Fruit fly (Drosophila melanogaster) whole organism, wandering third instar larva: ENCODE measurements around the gene Ir75b.
"Not testable (repeated sequence)": the region's sequence is repeated elsewhere in the genome, so short reads cannot be mapped to it uniquely, and the experiment has no call there.

Experiments used
- Abd-B ChIP-seq: fragments of >200 bp; optimal IDR thresholded peaks from 2 replicates; lab custom pipeline; 2017; ENCODE audit warnings: missing biosample characterization, missing genetic modification characterization
- CG32264 ChIP-seq: fragments of 200-800 bp; sonication (Bioruptor generic); optimal IDR thresholded peaks from 2 replicates; lab custom pipeline; 2016; ENCODE audit warnings: missing biosample characterization, missing genetic modification characterization
- CG9705 ChIP-seq: fragments of 200-800 bp; sonication (Bioruptor generic); optimal IDR thresholded peaks from 2 replicates; lab custom pipeline; 2018; ENCODE audit warnings: missing biosample characterization, mild to moderate bottlenecking, missing genetic modification characterization
- CrebA ChIP-seq: fragments of 200-800 bp; sonication (Bioruptor generic); optimal IDR thresholded peaks from 2 replicates; lab custom pipeline; 2016; ENCODE audit warnings: missing biosample characterization, mild to moderate bottlenecking, missing genetic modification characterization, borderline replicate concordance
- GATAd ChIP-seq: sonication (Bioruptor generic); optimal IDR thresholded peaks from 2 replicates; lab custom pipeline; 2016; ENCODE audit warnings: missing biosample characterization, missing genetic modification characterization
- HLH106 ChIP-seq: fragments of 200-800 bp; optimal IDR thresholded peaks from 3 replicates; lab custom pipeline; 2019; ENCODE audit warnings: missing biosample characterization, mild to moderate bottlenecking, missing genetic modification characterization, moderate library complexity
- Hnf4 ChIP-seq: fragments of 200-800 bp; sonication (Bioruptor generic); optimal IDR thresholded peaks from 2 replicates; lab custom pipeline; 2016; ENCODE audit warnings: missing biosample characterization, mild to moderate bottlenecking, missing genetic modification characterization
- Hr83 ChIP-seq: fragments of 200-300 bp; sonication (Bioruptor generic); optimal IDR thresholded peaks from 2 replicates; lab custom pipeline; 2016; ENCODE audit warnings: missing biosample characterization, mild to moderate bottlenecking, missing genetic modification characterization, moderate library complexity; ENCODE audit not compliant: poor library complexity, severe bottlenecking
- Jra ChIP-seq: sonication (Bioruptor generic); optimal IDR thresholded peaks from 2 replicates; lab custom pipeline; 2016; ENCODE audit warnings: missing biosample characterization, missing genetic modification characterization
- Mio ChIP-seq: sonication (Bioruptor generic); optimal IDR thresholded peaks from 2 replicates; lab custom pipeline; 2016; ENCODE audit warnings: missing biosample characterization, missing genetic modification characterization
- Myc ChIP-seq: fragments of >200 bp; optimal IDR thresholded peaks from 2 replicates; lab custom pipeline; 2017
- N ChIP-seq: fragments of >200 bp; optimal IDR thresholded peaks from 2 replicates; lab custom pipeline; 2018; ENCODE audit warnings: missing biosample characterization, missing external identifiers, missing genetic modification characterization
- OdsH ChIP-seq: fragments of 200-800 bp; sonication (Bioruptor generic); optimal IDR thresholded peaks from 2 replicates; lab custom pipeline; 2016; ENCODE audit warnings: missing biosample characterization, mild to moderate bottlenecking, missing genetic modification characterization
- Rel ChIP-seq, 2 experiments: fragments of 200-800 bp; sonication (Bioruptor generic) in 1 of 2; optimal IDR thresholded peaks; 2 replicates in 1 of 2; 3 replicates in 1 of 2; lab custom pipeline; 2016 to 2019; ENCODE audit warnings: mild to moderate bottlenecking in 2 of 2, missing biosample characterization in 2 of 2, missing genetic modification characterization in 2 of 2, moderate library complexity in 1 of 2
- Sp1 ChIP-seq: fragments of 200-800 bp; sonication (Bioruptor generic); optimal IDR thresholded peaks from 3 replicates; lab custom pipeline; 2019; ENCODE audit warnings: missing biosample characterization, mild to moderate bottlenecking, missing genetic modification characterization, moderate library complexity
- br ChIP-seq: fragments of 200-800 bp; sonication (Bioruptor generic); optimal IDR thresholded peaks from 2 replicates; lab custom pipeline; 2016; ENCODE audit warnings: missing biosample characterization, missing genetic modification characterization
- dl ChIP-seq, 2 experiments: fragments of 175-275, 200-275 bp in 1 of 2; fragments of 200-275 bp in 1 of 2; sonication (Bioruptor generic); optimal IDR thresholded peaks; lab custom pipeline; 2018; ENCODE audit warnings: mild to moderate bottlenecking in 2 of 2, missing biosample characterization in 2 of 2, missing genetic modification characterization in 2 of 2, moderate library complexity in 2 of 2; ENCODE audit not compliant: partially characterized antibody in 2 of 2, insufficient read depth in 1 of 2
- dmrt93B ChIP-seq: fragments of 200-800 bp; sonication (Bioruptor generic); optimal IDR thresholded peaks from 2 replicates; lab custom pipeline; 2018; ENCODE audit warnings: missing biosample characterization, mild to moderate bottlenecking, missing genetic modification characterization
- dsf ChIP-seq: sonication (Bioruptor generic); optimal IDR thresholded peaks from 2 replicates; lab custom pipeline; 2016; ENCODE audit warnings: missing biosample characterization, missing genetic modification characterization, borderline replicate concordance
- ey ChIP-seq: fragments of 200-800 bp; sonication (Bioruptor generic); optimal IDR thresholded peaks from 2 replicates; lab custom pipeline; 2016; ENCODE audit warnings: missing biosample characterization, missing genetic modification characterization
- foxo ChIP-seq, 2 experiments: fragments of 200-800 bp; sonication (Bioruptor generic); optimal IDR thresholded peaks; 2 replicates in 1 of 2; 3 replicates in 1 of 2; lab custom pipeline; 2016 to 2017; ENCODE audit warnings: missing biosample characterization in 2 of 2, missing genetic modification characterization in 2 of 2
- fru ChIP-seq: fragments of 200-800 bp; sonication (Bioruptor generic); optimal IDR thresholded peaks from 3 replicates; lab custom pipeline; 2016; ENCODE audit warnings: missing biosample characterization, mild to moderate bottlenecking, missing genetic modification characterization
- h ChIP-seq: fragments of 200-800 bp; sonication (Bioruptor generic); optimal IDR thresholded peaks from 3 replicates; lab custom pipeline; 2016; ENCODE audit warnings: missing biosample characterization, mild to moderate bottlenecking, missing genetic modification characterization
- jim ChIP-seq: fragments of 175-275, 200-325 bp; sonication (Bioruptor generic); optimal IDR thresholded peaks from 2 replicates; lab custom pipeline; 2016; ENCODE audit warnings: missing biosample characterization, mild to moderate bottlenecking, missing genetic modification characterization
- lola ChIP-seq: fragments of >200 bp; optimal IDR thresholded peaks from 2 replicates; lab custom pipeline; 2017; ENCODE audit warnings: missing biosample characterization, missing genetic modification characterization
- pan ChIP-seq: fragments of >200 bp; optimal IDR thresholded peaks from 2 replicates; lab custom pipeline; 2017
- psq ChIP-seq: fragments of 200-800 bp; sonication (Bioruptor generic); optimal IDR thresholded peaks from 3 replicates; lab custom pipeline; 2017; ENCODE audit warnings: missing biosample characterization, mild to moderate bottlenecking, missing genetic modification characterization, moderate library complexity
- rgr ChIP-seq: fragments of 200-800 bp; sonication (Bioruptor generic); optimal IDR thresholded peaks from 3 replicates; lab custom pipeline; 2016; ENCODE audit warnings: missing biosample characterization, mild to moderate bottlenecking, missing genetic modification characterization
- sage ChIP-seq: fragments of 200-800 bp; sonication (Bioruptor generic); optimal IDR thresholded peaks from 2 replicates; lab custom pipeline; 2016; ENCODE audit warnings: missing biosample characterization, mild to moderate bottlenecking, missing genetic modification characterization
- sv ChIP-seq: fragments of 200-800 bp; sonication (Bioruptor generic); optimal IDR thresholded peaks from 3 replicates; lab custom pipeline; 2016; ENCODE audit warnings: missing biosample characterization, missing genetic modification characterization
- tai ChIP-seq: sonication (Bioruptor generic); optimal IDR thresholded peaks from 2 replicates; lab custom pipeline; 2016; ENCODE audit warnings: missing biosample characterization, missing genetic modification characterization
- usp ChIP-seq: fragments of >200 bp; optimal IDR thresholded peaks from 2 replicates; lab custom pipeline; 2017; ENCODE audit warnings: missing biosample characterization, missing genetic modification characterization
- woc ChIP-seq: sonication (Bioruptor generic); optimal IDR thresholded peaks from 2 replicates; lab custom pipeline; 2016; ENCODE audit warnings: missing biosample characterization, mild to moderate bottlenecking, missing genetic modification characterization

Ir75b gene

dm6 chr3L:17820093-17820492 lies at the start of gene Ir75b:
Ir75b (minus strand) TSS chr3L:17820193.
- TF ChIP-seq jim (GFP tag; lab: Kevin White, UChicago) (no peak), sv (no peak), tai (GFP tag; lab: Kevin White, UChicago) (no peak), dl (GFP tag; optimal IDR thresholded peaks at IDR 0.05; lab: Kevin White, UChicago; ENCODE audit: insufficient read depth in 1 of 2, partially characterized antibody in 2 of 2) (no peak), ey (GFP tag; lab: Kevin White, UChicago) (no peak), woc (GFP tag; lab: Kevin White, UChicago) (no peak), pan (no peak), sage (GFP tag; lab: Kevin White, UChicago) (no peak), Jra (GFP tag; lab: Kevin White, UChicago) (no peak), GATAd (no peak), lola (GFP tag; lab: Kevin White, UChicago) (no peak), CG9705 (GFP tag; lab: Kevin White, UChicago) (no peak), rgr (GFP tag; lab: Kevin White, UChicago) (no peak), usp (GFP tag; lab: Kevin White, UChicago) (no peak), dmrt93B (GFP tag; lab: Kevin White, UChicago) (no peak)
- TF ChIP-seq, all 38 proteins: peak for 0

dm6 chr3L:17858174-17858573 lies 38.2 kb upstream of the Ir75b start, which contains the start of gene CG34002:
CG34002 (plus strand) TSS chr3L:17858474.
- TF ChIP-seq Jra, woc, lola (GFP tag; lab: Kevin White, UChicago): not testable (repeated sequence)

- no peak for TF ChIP-seq CG32264 (GFP tag; lab: Kevin White, UChicago)
- no peak for TF ChIP-seq tai (GFP tag; lab: Kevin White, UChicago)
- TF ChIP-seq br (GFP tag; lab: Kevin White, UChicago) = peak; percentile 35
- TF ChIP-seq h (GFP tag; lab: Kevin White, UChicago) = peak; percentile 45
- TF ChIP-seq dmrt93B (GFP tag; lab: Kevin White, UChicago) = peak; percentile 52
- TF ChIP-seq fru (GFP tag; lab: Kevin White, UChicago) = peak; percentile 60
- TF ChIP-seq Sp1 = peak; percentile 72
- TF ChIP-seq ey (GFP tag; lab: Kevin White, UChicago) = peak; percentile 32
- peak in 1 of 2 experiments; percentile 80 for TF ChIP-seq foxo (GFP tag; optimal IDR thresholded peaks at IDR 0.05; lab: Kevin White, UChicago)
- TF ChIP-seq rgr (GFP tag; lab: Kevin White, UChicago) = peak; percentile 52
- no peak for TF ChIP-seq Hnf4 (GFP tag; lab: Kevin White, UChicago)
- TF ChIP-seq dl (GFP tag; optimal IDR thresholded peaks at IDR 0.05; lab: Kevin White, UChicago; ENCODE audit: insufficient read depth in 1 of 2, partially characterized antibody in 2 of 2) = no peak
- TF ChIP-seq OdsH = peak; percentile 62
- TF ChIP-seq usp (GFP tag; lab: Kevin White, UChicago) = no peak
- TF ChIP-seq HLH106 (tag; lab: Kevin White, UChicago) = peak; percentile 52
- TF ChIP-seq sv = peak; percentile 57
- peak; percentile 41 for TF ChIP-seq Hr83 (GFP tag; lab: Kevin White, UChicago)
- peak; percentile 68 for TF ChIP-seq psq (GFP tag; lab: Kevin White, UChicago)
These were observed 36.9 kb upstream of the Ir75b start, which contains the start of gene CG5535 for dm6 chr3L:17856655-17857479. CG5535 (minus strand) TSS chr3L:17856794.

dm6 chr3L:17849517-17849916 lies 29.5 kb upstream of the Ir75b start, which contains the start of gene TrpRS-m:
TrpRS-m (plus strand) TSS chr3L:17849727.
- TF ChIP-seq N (GFP tag; lab: Kevin White, UChicago) (no peak), Myc (peak; percentile 65), woc (GFP tag; lab: Kevin White, UChicago) (peak; percentile 60)

dm6 chr3L:17846982-17847355 lies 27.0 kb upstream of the Ir75b start:
- no peak for TF ChIP-seq dmrt93B (GFP tag; lab: Kevin White, UChicago)
- TF ChIP-seq CrebA (GFP tag; lab: Kevin White, UChicago) = no peak
- no peak for TF ChIP-seq pan
- no peak for TF ChIP-seq dsf (GFP tag; lab: Kevin White, UChicago)
- TF ChIP-seq Hnf4 (GFP tag; lab: Kevin White, UChicago) = no peak
- peak; percentile 4 for TF ChIP-seq HLH106 (tag; lab: Kevin White, UChicago)
- no peak for TF ChIP-seq OdsH
- no peak for TF ChIP-seq Myc
- TF ChIP-seq dl (GFP tag; optimal IDR thresholded peaks at IDR 0.05; lab: Kevin White, UChicago; ENCODE audit: insufficient read depth in 1 of 2, partially characterized antibody in 2 of 2) = no peak
- no peak for TF ChIP-seq CG32264 (GFP tag; lab: Kevin White, UChicago)
- no peak for TF ChIP-seq Mio (GFP tag; lab: Kevin White, UChicago)
- TF ChIP-seq sv = no peak
- no peak for TF ChIP-seq usp (GFP tag; lab: Kevin White, UChicago)
- TF ChIP-seq Rel (GFP tag; optimal IDR thresholded peaks at IDR 0.05; lab: Kevin White, UChicago) = no peak
- peak; percentile 9 for TF ChIP-seq Rel (tag; optimal IDR thresholded peaks at IDR 0.05; lab: Kevin White, UChicago)
- TF ChIP-seq Abd-B (GFP tag; lab: Kevin White, UChicago) = no peak
- TF ChIP-seq GATAd = no peak
